Worm (Caenorhabditis elegans) whole organism, L3 larva: Measurements from ENCODE around the gene rgr-1.

Experiments
- ceh-82 ChIP-seq: fragments of 150-350 bp; optimal IDR thresholded peaks from 2 replicates; lab custom pipeline; 2014; ENCODE audit warnings: missing biosample characterization, missing genetic modification characterization
- lin-39 ChIP-seq: fragments of 150-350 bp; optimal IDR thresholded peaks from 2 replicates; lab custom pipeline; 2018; ENCODE audit warnings: missing biosample characterization, missing genetic modification reagents, missing genetic modification characterization
- mdl-1 ChIP-seq: fragments of 150-350 bp; optimal IDR thresholded peaks from 2 replicates; lab custom pipeline; 2014; ENCODE audit warnings: missing biosample characterization, missing genetic modification characterization
- nhr-237 ChIP-seq: fragments of 150-350 bp; optimal IDR thresholded peaks from 2 replicates; lab custom pipeline; 2014; ENCODE audit warnings: missing biosample characterization, missing genetic modification characterization
- nhr-77 ChIP-seq: fragments of 150-350 bp; optimal IDR thresholded peaks from 2 replicates; lab custom pipeline; 2014; ENCODE audit warnings: missing biosample characterization, missing genetic modification characterization
- ztf-4 ChIP-seq: fragments of 150-350 bp; optimal IDR thresholded peaks from 2 replicates; lab custom pipeline; 2014; ENCODE audit warnings: missing biosample characterization, missing genetic modification characterization

DNA sequence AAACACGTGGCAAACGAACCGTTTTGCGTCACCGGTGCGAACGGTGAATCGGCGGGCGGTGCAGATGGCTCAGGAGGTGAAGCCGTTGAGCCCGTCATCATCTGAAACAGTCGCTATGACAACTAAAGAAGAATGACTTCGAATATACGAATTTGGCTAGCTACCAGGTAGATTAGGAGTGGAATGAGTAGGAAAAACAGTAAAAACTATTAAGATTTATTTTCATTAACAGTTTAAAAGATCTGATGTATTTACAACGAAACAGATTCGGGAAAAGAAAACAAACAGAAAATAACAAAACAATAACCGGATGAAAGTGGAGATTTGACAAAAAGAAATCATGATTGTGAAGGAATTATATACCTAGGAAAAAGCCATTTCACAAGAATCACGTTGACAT lies 60.4 kb downstream of the rgr-1 start, which contains the start of gene F54C8.7:
- TF ChIP-seq ceh-82 (tag; lab: Kevin White, UChicago) (no peak), mdl-1 (no peak), lin-39 (tag; lab: Kevin White, UChicago) (no peak), nhr-77 (tag; lab: Kevin White, UChicago) (no peak), ztf-4 (no peak), nhr-237 (tag; lab: Kevin White, UChicago) (no peak)
